Worm (Caenorhabditis elegans) whole organism, L3 larva: ENCODE measurements around the gene lmd-5.

ENCODE experiments used
- ZK546.5 ChIP-seq: sonication (generic microtip); optimal IDR thresholded peaks from 2 replicates; lab custom pipeline; 2017; ENCODE audit warnings: missing biosample characterization, missing genetic modification characterization
- ceh-16 ChIP-seq: sonication (generic microtip); optimal IDR thresholded peaks from 2 replicates; lab custom pipeline; 2017; ENCODE audit warnings: missing biosample characterization, missing genetic modification characterization
- fkh-2 ChIP-seq: fragments of 150-350 bp; optimal IDR thresholded peaks from 2 replicates; lab custom pipeline; 2014; ENCODE audit warnings: missing biosample characterization, missing genetic modification reagents, missing genetic modification characterization
- fos-1 ChIP-seq: fragments of 150-350 bp; optimal IDR thresholded peaks from 2 replicates; lab custom pipeline; 2014; ENCODE audit warnings: missing biosample characterization, missing genetic modification characterization
- mdl-1 ChIP-seq: fragments of 150-350 bp; optimal IDR thresholded peaks from 2 replicates; lab custom pipeline; 2014; ENCODE audit warnings: missing biosample characterization, missing genetic modification characterization
- nfya-1 ChIP-seq: sonication (generic microtip); optimal IDR thresholded peaks from 2 replicates; lab custom pipeline; 2017; ENCODE audit warnings: missing genetic modification characterization, mild to moderate bottlenecking, missing compliant biosample characterization, antibody characterized with exemption, moderate library complexity; ENCODE audit not compliant: insufficient read depth
- nhr-28 ChIP-seq: fragments of 150-350 bp; optimal IDR thresholded peaks from 2 replicates; lab custom pipeline; 2014; ENCODE audit warnings: missing biosample characterization, missing genetic modification characterization
- nhr-76 ChIP-seq: fragments of 150-350 bp; sonication (generic microtip); optimal IDR thresholded peaks from 5 replicates; lab custom pipeline; 2014; ENCODE audit warnings: missing biosample characterization, missing genetic modification characterization
- nhr-77 ChIP-seq: fragments of 150-350 bp; optimal IDR thresholded peaks from 2 replicates; lab custom pipeline; 2014; ENCODE audit warnings: missing biosample characterization, missing genetic modification characterization
- snpc-4 ChIP-seq: fragments of 150-350 bp; optimal IDR thresholded peaks from 2 replicates; lab custom pipeline; 2014; ENCODE audit warnings: missing biosample characterization, missing genetic modification characterization
- ztf-4 ChIP-seq: fragments of 150-350 bp; optimal IDR thresholded peaks from 2 replicates; lab custom pipeline; 2014; ENCODE audit warnings: missing biosample characterization, missing genetic modification characterization

DNA sequence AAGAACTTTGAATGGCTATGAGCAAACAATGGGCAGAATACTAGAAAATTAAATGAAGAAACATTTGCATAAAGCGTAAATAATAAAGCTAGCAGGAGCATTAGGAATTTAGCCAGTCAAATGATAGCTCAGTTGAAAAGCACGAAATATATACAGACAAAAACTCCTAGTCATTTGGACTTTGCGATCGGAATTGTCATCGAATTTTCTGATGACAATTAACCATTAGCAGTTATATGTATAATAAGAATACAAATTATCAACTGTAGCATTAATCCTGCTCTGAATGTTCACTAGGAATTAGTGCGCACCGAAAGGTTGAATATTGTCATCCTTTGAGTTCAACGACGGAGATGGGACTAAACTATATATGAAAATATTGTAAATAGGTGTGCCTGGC, 23.9 kb downstream of the lmd-5 start, which contains the start of gene ugt-38:
- no peak for TF ChIP-seq mdl-1 (tag; lab: Kevin White, UChicago)
- TF ChIP-seq ztf-4 (tag; lab: Kevin White, UChicago) = no peak
- TF ChIP-seq nhr-77 (tag; lab: Kevin White, UChicago) = no peak
- TF ChIP-seq nhr-28 = no peak
- TF ChIP-seq nfya-1 = no peak
- TF ChIP-seq fkh-2 = no peak
- TF ChIP-seq ZK546.5 (tag; lab: Kevin White, UChicago) = no peak
- no peak for TF ChIP-seq fos-1 (tag; lab: Kevin White, UChicago)
- TF ChIP-seq snpc-4 (tag; lab: Kevin White, UChicago) = no peak
- no peak for TF ChIP-seq ceh-16 (tag; lab: Kevin White, UChicago)
- TF ChIP-seq nhr-76 (tag; lab: Kevin White, UChicago) = no peak
